Worm (Caenorhabditis elegans) whole organism, L4 larva: ENCODE data around the gene C24D10.6.

Source experiments
- F10B5.3 ChIP-seq: sonication (generic microtip); optimal IDR thresholded peaks from 2 replicates; lab custom pipeline; 2016; ENCODE audit warnings: mild to moderate bottlenecking, missing genetic modification characterization, missing compliant biosample characterization
- ZK337.2 ChIP-seq: fragments of 200-800 bp; sonication (Bioruptor generic); IDR thresholded peaks from 2 replicates; pipeline ENCODE4 v1.3.6; 2022; ENCODE audit warnings: missing genetic modification reagents, missing genetic modification characterization, missing compliant biosample characterization
- jun-1 ChIP-seq: fragments of 150-350 bp; optimal IDR thresholded peaks from 2 replicates; lab custom pipeline; 2014; ENCODE audit warnings: missing biosample characterization, missing genetic modification reagents, missing genetic modification characterization
- nhr-11 ChIP-seq: fragments of 150-350 bp; optimal IDR thresholded peaks from 2 replicates; lab custom pipeline; 2014; ENCODE audit warnings: missing biosample characterization, missing genetic modification characterization
- nhr-28 ChIP-seq: fragments of 150-350 bp; optimal IDR thresholded peaks from 2 replicates; lab custom pipeline; 2014; ENCODE audit warnings: missing biosample characterization, missing genetic modification characterization
- nhr-77 ChIP-seq: fragments of 150-350 bp; optimal IDR thresholded peaks from 2 replicates; lab custom pipeline; 2014; ENCODE audit warnings: missing biosample characterization, missing genetic modification characterization
- snpc-4 ChIP-seq: fragments of 150-350 bp; optimal IDR thresholded peaks from 2 replicates; lab custom pipeline; 2014; ENCODE audit warnings: missing biosample characterization, missing genetic modification characterization
- unc-62 ChIP-seq, 3 experiments: fragments of 150-350 bp in 1 of 3; sonication (generic microtip); optimal IDR thresholded peaks in 2 of 3; peaks in 1 of 3; 1 replicate in 1 of 3; 2 replicates in 2 of 3; lab custom pipeline; 2014 to 2017; ENCODE audit warnings: missing biosample characterization in 3 of 3, missing genetic modification characterization in 3 of 3, missing genetic modification reagents in 3 of 3, missing genotype in 1 of 3

- TF ChIP-seq F10B5.3 (tag; lab: Kevin White, UChicago) (no peak), nhr-77 (tag; lab: Kevin White, UChicago) (no peak), nhr-11 (tag; lab: Kevin White, UChicago) (no peak), ZK337.2 (GFP tag; lab: Robert Waterston, UW) (no peak), snpc-4 (tag; lab: Kevin White, UChicago) (no peak), jun-1 (no peak), nhr-28 (tag; lab: Kevin White, UChicago) (no peak), unc-62 (GFP tag; optimal IDR thresholded peaks at IDR 0.05 in 1 of 2; lab: Kevin White, UChicago) (no peak), unc-62 (tag; optimal IDR thresholded peaks at IDR 0.05; lab: Kevin White, UChicago) (no peak)
Observed at ce11 chrIV:5149793-5150192, 10.3 kb downstream of the C24D10.6 start, which contains the start of gene C24D10.5.
